Worm (Caenorhabditis elegans): ENCODE data around the gene srg-56.

- TF ChIP-seq mab-5 (tag; optimal IDR thresholded peaks at IDR 0.05) (no peak), bed-3 (GFP tag; optimal IDR thresholded peaks at IDR 0.05) (no peak), pha-4 (tag; optimal IDR thresholded peaks at IDR 0.05) (no peak), unc-39 (tag; optimal IDR thresholded peaks at IDR 0.05) (no peak), elt-3 (tag; optimal IDR thresholded peaks at IDR 0.05) (no peak), hlh-1 (tag; optimal IDR thresholded peaks at IDR 0.05) (no peak), nhr-237 (tag; optimal IDR thresholded peaks at IDR 0.05) (no peak), ztf-11 (tag; optimal IDR thresholded peaks at IDR 0.05) (no peak), ces-1 (GFP tag; optimal IDR thresholded peaks at IDR 0.05) (no peak), mep-1 (tag; optimal IDR thresholded peaks at IDR 0.05) (no peak), snpc-4 (tag; optimal IDR thresholded peaks at IDR 0.05) (no peak), sptf-1 (tag; optimal IDR thresholded peaks at IDR 0.05) (no peak)
Measured at ce11 chrV:2771560-2771959, 33.5 kb upstream of the srg-56 start, which contains the start of gene srh-56.
